Worm (Caenorhabditis elegans) whole organism, young adult: ENCODE results near the gene irld-2.

ENCODE experiments used
- F22D6.2 ChIP-seq: sonication (generic microtip); optimal IDR thresholded peaks from 2 replicates; lab custom pipeline; 2016; ENCODE audit warnings: mild to moderate bottlenecking, missing genetic modification characterization, missing compliant biosample characterization
- F23B12.7 ChIP-seq: sonication (generic microtip); optimal IDR thresholded peaks from 2 replicates; lab custom pipeline; 2017; ENCODE audit warnings: missing genetic modification characterization, mild to moderate bottlenecking, missing compliant biosample characterization, antibody characterized with exemption, moderate library complexity; ENCODE audit not compliant: insufficient read depth
- F37B4.10 ChIP-seq: fragments of 200-800 bp; sonication (Bioruptor generic); IDR thresholded peaks from 2 replicates; pipeline ENCODE4 v1.3.6; 2022; ENCODE audit warnings: missing genetic modification characterization, missing compliant biosample characterization
- F55B11.4 ChIP-seq: sonication (generic microtip); optimal IDR thresholded peaks from 2 replicates; lab custom pipeline; 2016; ENCODE audit warnings: missing compliant biosample characterization, missing genetic modification characterization, borderline replicate concordance; ENCODE audit not compliant: insufficient read depth
- F57C9.4 ChIP-seq: sonication (generic microtip); optimal IDR thresholded peaks from 2 replicates; lab custom pipeline; 2017; ENCODE audit warnings: mild to moderate bottlenecking, missing genetic modification characterization, missing compliant biosample characterization
- K12H6.12 ChIP-seq: fragments of 200-800 bp; sonication (Bioruptor generic); optimal IDR thresholded peaks from 2 replicates; lab custom pipeline; 2018; ENCODE audit warnings: mild to moderate bottlenecking, missing genetic modification characterization, missing compliant biosample characterization
- T07F8.4 ChIP-seq: sonication (generic microtip); optimal IDR thresholded peaks from 2 replicates; lab custom pipeline; 2016; ENCODE audit warnings: mild to moderate bottlenecking, missing genetic modification characterization, moderate library complexity, missing compliant biosample characterization
- T26A5.8 ChIP-seq: sonication (generic microtip); optimal IDR thresholded peaks from 2 replicates; lab custom pipeline; 2016; ENCODE audit warnings: missing genetic modification characterization, missing compliant biosample characterization
- ama-1 ChIP-seq, 3 experiments: fragments of 150-350 bp in 1 of 3; sonication (generic microtip) in 2 of 3; optimal IDR thresholded peaks; 2 replicates each; lab custom pipeline; 2014 to 2018; ENCODE audit warnings: missing biosample characterization in 2 of 3, missing genetic modification characterization in 2 of 3, missing genetic modification reagents in 2 of 3
- attf-6 ChIP-seq: fragments of 200-800 bp; sonication (Bioruptor generic); IDR thresholded peaks from 2 replicates; pipeline ENCODE4 v1.3.6; 2022; ENCODE audit warnings: missing genetic modification reagents, missing genetic modification characterization, missing compliant biosample characterization
- cebp-2 ChIP-seq: fragments of 200-800 bp; sonication (Bioruptor generic); IDR thresholded peaks from 2 replicates; pipeline ENCODE4 v1.3.6; 2022; ENCODE audit warnings: missing genetic modification characterization, missing compliant biosample characterization
- ceh-40 ChIP-seq: fragments of 200-800 bp; sonication (Bioruptor generic); IDR thresholded peaks from 2 replicates; pipeline ENCODE4 v1.3.6; 2022; ENCODE audit warnings: missing genetic modification characterization, missing compliant biosample characterization
- die-1 ChIP-seq: sonication (generic microtip); optimal IDR thresholded peaks from 2 replicates; lab custom pipeline; 2016; ENCODE audit warnings: missing genotype, mild to moderate bottlenecking, missing genetic modification characterization, missing compliant biosample characterization
- egl-44 ChIP-seq: fragments of 200-800 bp; sonication (Bioruptor generic); IDR thresholded peaks from 2 replicates; pipeline ENCODE4 v1.3.6; 2022; ENCODE audit warnings: missing genetic modification reagents, missing genetic modification characterization, missing compliant biosample characterization
- ekl-4 ChIP-seq: fragments of 200-800 bp; sonication (Bioruptor generic); IDR thresholded peaks from 2 replicates; pipeline ENCODE4 v1.3.6; 2022; ENCODE audit warnings: missing genetic modification reagents, missing genetic modification characterization, missing compliant biosample characterization
- him-1 ChIP-seq: sonication (generic microtip); optimal IDR thresholded peaks from 2 replicates; lab custom pipeline; 2016; ENCODE audit warnings: missing genotype, missing genetic modification reagents, missing genetic modification characterization, missing compliant biosample characterization
- hrde-1 ChIP-seq: sonication (generic microtip); optimal IDR thresholded peaks from 2 replicates; lab custom pipeline; 2016; ENCODE audit warnings: missing genetic modification characterization, mild to moderate bottlenecking, missing compliant biosample characterization, moderate library complexity, missing genotype, missing genetic modification reagents, borderline replicate concordance
- hsf-1 ChIP-seq: fragments of 200-800 bp; sonication (Bioruptor generic); IDR thresholded peaks from 2 replicates; pipeline ENCODE4 v1.3.6; 2022; ENCODE audit warnings: missing genetic modification reagents, missing genetic modification characterization, missing compliant biosample characterization
- let-607 ChIP-seq, 2 experiments: fragments of 200-800 bp in 1 of 2; sonication (Bioruptor generic) in 1 of 2; sonication (generic microtip) in 1 of 2; optimal IDR thresholded peaks; 2 replicates each; lab custom pipeline; 2016 to 2018; ENCODE audit warnings: mild to moderate bottlenecking in 2 of 2, missing compliant biosample characterization in 2 of 2, missing genetic modification characterization in 2 of 2, moderate library complexity in 2 of 2, missing genotype in 1 of 2
- lin-26 ChIP-seq: fragments of 200-800 bp; sonication (Bioruptor generic); IDR thresholded peaks from 2 replicates; pipeline ENCODE4 v1.3.6; 2022; ENCODE audit warnings: missing genetic modification reagents, missing genetic modification characterization, missing compliant biosample characterization
- lin-35 ChIP-seq, 3 experiments: fragments of 150-350 bp in 2 of 3; sonication (generic microtip) in 1 of 3; optimal IDR thresholded peaks; 2 replicates each; lab custom pipeline; 2014 to 2018; ENCODE audit warnings: missing biosample characterization in 3 of 3, missing genetic modification characterization in 3 of 3, missing genetic modification reagents in 3 of 3
- lin-40 ChIP-seq: sonication (generic microtip); optimal IDR thresholded peaks from 2 replicates; lab custom pipeline; 2016; ENCODE audit warnings: missing genetic modification characterization, mild to moderate bottlenecking, missing compliant biosample characterization, missing genotype, missing genetic modification reagents
- mxl-1 ChIP-seq: sonication (generic microtip); optimal IDR thresholded peaks from 2 replicates; lab custom pipeline; 2016; ENCODE audit warnings: missing genetic modification characterization, missing compliant biosample characterization
- nfya-1 ChIP-seq: sonication (generic microtip); optimal IDR thresholded peaks from 2 replicates; lab custom pipeline; 2017; ENCODE audit warnings: antibody characterized with exemption, missing compliant biosample characterization, missing genetic modification characterization, borderline replicate concordance; ENCODE audit not compliant: insufficient read depth
- nhr-80 ChIP-seq: sonication (generic microtip); optimal IDR thresholded peaks from 2 replicates; lab custom pipeline; 2016; ENCODE audit warnings: missing genetic modification characterization, missing compliant biosample characterization
- nhr-90 ChIP-seq: sonication (generic microtip); optimal IDR thresholded peaks from 2 replicates; lab custom pipeline; 2016; ENCODE audit warnings: missing genotype, mild to moderate bottlenecking, missing genetic modification characterization, missing compliant biosample characterization
- rcor-1 ChIP-seq: fragments of 200-800 bp; sonication (Bioruptor generic); IDR thresholded peaks from 2 replicates; pipeline ENCODE4 v1.3.6; 2022; ENCODE audit warnings: missing genetic modification reagents, missing genetic modification characterization, missing compliant biosample characterization
- rpc-1 ChIP-seq, 2 experiments: fragments of 150-350 bp in 1 of 2; sonication (generic microtip) in 1 of 2; optimal IDR thresholded peaks; 2 replicates each; lab custom pipeline; 2014 to 2018; ENCODE audit warnings: missing biosample characterization in 1 of 2, missing genetic modification characterization in 1 of 2, missing genetic modification reagents in 1 of 2, missing genotype in 1 of 2
- snpc-1.1 ChIP-seq: sonication (generic microtip); optimal IDR thresholded peaks from 2 replicates; lab custom pipeline; 2017; ENCODE audit warnings: missing genetic modification characterization, mild to moderate bottlenecking, missing compliant biosample characterization, antibody characterized with exemption, moderate library complexity, missing genotype, missing genetic modification reagents; ENCODE audit not compliant: insufficient read depth
- snpc-1.3 ChIP-seq: sonication (generic microtip); optimal IDR thresholded peaks from 2 replicates; lab custom pipeline; 2017; ENCODE audit warnings: missing genetic modification characterization, mild to moderate bottlenecking, missing compliant biosample characterization, antibody characterized with exemption, moderate library complexity, missing genotype, missing genetic modification reagents; ENCODE audit not compliant: insufficient read depth
- tbx-9 ChIP-seq: sonication (generic microtip); optimal IDR thresholded peaks from 2 replicates; lab custom pipeline; 2016; ENCODE audit warnings: borderline replicate concordance, missing genetic modification characterization, inconsistent platforms, missing compliant biosample characterization
- ztf-18 ChIP-seq: sonication (generic microtip); optimal IDR thresholded peaks from 2 replicates; lab custom pipeline; 2016; ENCODE audit warnings: missing genotype, mild to moderate bottlenecking, missing genetic modification characterization, missing compliant biosample characterization
- ztf-3 ChIP-seq: fragments of 200-800 bp; sonication (Bioruptor generic); optimal IDR thresholded peaks from 2 replicates; lab custom pipeline; 2018; ENCODE audit warnings: mild to moderate bottlenecking, missing genetic modification characterization, missing compliant biosample characterization

Gene irld-2

ce11 chrX:13414974-13415373 is 20.1 kb upstream of the irld-2 start (continued):
- TF ChIP-seq snpc-1.3 (tag; lab: Kevin White, UChicago) (peak; percentile 39), lin-40 (peak; percentile 43), ekl-4 (GFP tag; lab: Robert Waterston, UW) (peak; percentile 37; the same call in 1 of the 2 replicates), hrde-1 (tag; lab: Kevin White, UChicago) (peak; percentile 22), die-1 (tag; lab: Kevin White, UChicago) (peak; percentile 65), snpc-1.1 (tag; lab: Kevin White, UChicago) (peak; percentile 17), F22D6.2 (tag; lab: Kevin White, UChicago) (no peak), rpc-1 (optimal IDR thresholded peaks at IDR 0.05; lab: Kevin White, UChicago) (peak; percentile 69), rpc-1 (tag; optimal IDR thresholded peaks at IDR 0.05; lab: Kevin White, UChicago) (peak; percentile 79), lin-35 (GFP tag; optimal IDR thresholded peaks at IDR 0.05; lab: Kevin White, UChicago) (peak in 1 of 3 experiments; percentile 20), attf-6 (GFP tag; lab: Robert Waterston, UW) (no peak), nhr-80 (tag; lab: Kevin White, UChicago) (peak; percentile 8), egl-44 (peak; percentile 50; the same call in 1 of the 2 replicates), F57C9.4 (tag; lab: Kevin White, UChicago) (no peak), ceh-40 (0 out of 2 replicates have a peak, but pooled peaks have one; percentile 61), nhr-90 (tag; lab: Kevin White, UChicago) (peak; percentile 78), F23B12.7 (tag; lab: Kevin White, UChicago) (peak; percentile 64), ztf-3 (GFP tag; lab: Kevin White, UChicago) (no peak), ama-1 (optimal IDR thresholded peaks at IDR 0.05; lab: Kevin White, UChicago) (no peak), ama-1 (GFP tag; optimal IDR thresholded peaks at IDR 0.05; lab: Kevin White, UChicago) (peak in 1 of 2 experiments; percentile 58), F37B4.10 (no peak), rcor-1 (peak; percentile 36; the same call in 1 of the 2 replicates), lin-26 (peak; percentile 69), hsf-1 (GFP tag; lab: Robert Waterston, UW) (no peak), T07F8.4 (tag; lab: Kevin White, UChicago) (peak; percentile 12), tbx-9 (tag; lab: Kevin White, UChicago) (no peak), let-607 (tag; optimal IDR thresholded peaks at IDR 0.05; lab: Kevin White, UChicago) (peak in 1 of 2 experiments; percentile 12), him-1 (tag; lab: Kevin White, UChicago) (peak; percentile 85), ztf-18 (tag; lab: Kevin White, UChicago) (peak; percentile 40), mxl-1 (tag; lab: Kevin White, UChicago) (peak; percentile 33)

ce11 chrX:13412307-13412706 is 17.4 kb upstream of the irld-2 start:
- TF ChIP-seq nfya-1 (tag; lab: Kevin White, UChicago) (no peak), nhr-80 (tag; lab: Kevin White, UChicago) (peak; percentile 49)
- TF ChIP-seq, all 124 proteins: peak for 1

DNA sequence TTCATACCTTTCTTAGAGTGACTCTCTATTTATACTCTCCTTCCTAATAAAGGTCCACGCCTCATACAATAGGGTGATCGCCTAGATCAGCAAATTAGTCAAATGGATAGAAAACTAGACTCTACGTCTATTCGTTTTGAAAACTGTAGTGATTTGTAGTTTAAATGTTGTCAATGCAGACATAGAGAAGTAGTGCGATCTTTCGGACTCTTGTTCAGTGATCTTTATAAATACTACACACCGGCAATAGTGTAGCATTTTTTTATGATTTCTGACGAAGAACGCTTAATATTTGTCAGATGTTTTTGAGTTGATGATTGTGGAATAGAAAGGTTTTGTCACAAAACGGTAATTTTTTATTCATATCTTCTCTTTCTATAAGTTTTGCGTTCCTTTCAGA is 16.4 kb upstream of the irld-2 start:
- no peak for TF ChIP-seq K12H6.12
- no peak for TF ChIP-seq T26A5.8 (tag; lab: Kevin White, UChicago)
- TF ChIP-seq cebp-2 = no peak
- TF ChIP-seq snpc-1.3 (tag; lab: Kevin White, UChicago) = no peak
- no peak for TF ChIP-seq die-1 (tag; lab: Kevin White, UChicago)
- no peak for TF ChIP-seq F55B11.4 (tag; lab: Kevin White, UChicago)
